Fruit fly (Drosophila melanogaster) whole organism, embryonic: ENCODE measurements around the gene Nadsyn.

Experiments used
- Ada2b ChIP-seq: fragments of 200-800 bp; sonication (Bioruptor generic); IDR thresholded peaks from 2 replicates; pipeline ENCODE4 v1.3.6; 2022; ENCODE audit warnings: missing biosample characterization, missing genetic modification characterization
- Awh ChIP-seq: fragments of 200-800 bp; sonication (Bioruptor generic); IDR thresholded peaks from 2 replicates; pipeline ENCODE4, ENCODE4 v1.3.6; 2022; ENCODE audit warnings: missing biosample characterization, missing genetic modification characterization
- BEAF-32 ChIP-seq: fragments of 200-800 bp; sonication (Bioruptor generic); optimal IDR thresholded peaks from 3 replicates; lab custom pipeline; 2017; ENCODE audit warnings: missing biosample characterization, missing genetic modification characterization, mild to moderate bottlenecking, moderate library complexity, missing genetic modification reagents
- CG10431 ChIP-seq: fragments of 200-800 bp; sonication (Bioruptor generic); optimal IDR thresholded peaks from 3 replicates; lab custom pipeline; 2018; ENCODE audit warnings: missing biosample characterization, mild to moderate bottlenecking, missing genetic modification characterization
- CG12155 ChIP-seq: fragments of 200-800 bp; sonication (Bioruptor generic); optimal IDR thresholded peaks from 3 replicates; lab custom pipeline; 2016; ENCODE audit warnings: missing biosample characterization, missing genetic modification characterization
- CG12299 ChIP-seq: fragments of 200-800 bp; sonication (Bioruptor generic); optimal IDR thresholded peaks from 2 replicates; lab custom pipeline; 2018; ENCODE audit warnings: missing biosample characterization, mild to moderate bottlenecking, missing genetic modification characterization
- CG14050 ChIP-seq: fragments of 200-800 bp; sonication (Bioruptor generic); IDR thresholded peaks from 3 replicates; pipeline ENCODE4 v1.3.6; 2022; ENCODE audit warnings: missing biosample characterization, missing genetic modification characterization
- CG15514 ChIP-seq: fragments of 200-800 bp; sonication (Bioruptor generic); optimal IDR thresholded peaks from 3 replicates; lab custom pipeline; 2017; ENCODE audit warnings: missing biosample characterization, missing genetic modification characterization, mild to moderate bottlenecking, moderate library complexity, missing genetic modification reagents
- CG16863 ChIP-seq: fragments of 200-800 bp; sonication (Bioruptor generic); optimal IDR thresholded peaks from 3 replicates; lab custom pipeline; 2016; ENCODE audit warnings: missing biosample characterization, missing genetic modification characterization
- CG17359 ChIP-seq: fragments of 200-800 bp; sonication (Bioruptor generic); optimal IDR thresholded peaks from 3 replicates; lab custom pipeline; 2018; ENCODE audit warnings: missing biosample characterization, mild to moderate bottlenecking, missing genetic modification characterization, moderate library complexity
- CG17568 ChIP-seq: fragments of 200-800 bp; sonication (Bioruptor generic); optimal IDR thresholded peaks from 2 replicates; lab custom pipeline; 2018; ENCODE audit warnings: missing biosample characterization, mild to moderate bottlenecking, missing genetic modification characterization, moderate library complexity
- CG18599 ChIP-seq: fragments of 200-800 bp; sonication (Bioruptor generic); optimal IDR thresholded peaks from 3 replicates; lab custom pipeline; 2017; ENCODE audit warnings: missing biosample characterization, missing genetic modification characterization, mild to moderate bottlenecking, moderate library complexity, missing genetic modification reagents
- CG2116 ChIP-seq: fragments of 200-800 bp; sonication (Bioruptor generic); optimal IDR thresholded peaks from 3 replicates; lab custom pipeline; 2018; ENCODE audit warnings: missing biosample characterization, mild to moderate bottlenecking, missing genetic modification characterization
- CG2129 ChIP-seq: fragments of 200-800 bp; sonication (Bioruptor generic); IDR thresholded peaks from 2 replicates; pipeline ENCODE4 v1.3.6; 2022; ENCODE audit warnings: missing biosample characterization, missing genetic modification characterization; ENCODE audit not compliant: partially characterized antibody
- CG30403 ChIP-seq: fragments of 200-800 bp; sonication (Bioruptor generic); optimal IDR thresholded peaks from 3 replicates; lab custom pipeline; 2016; ENCODE audit warnings: missing biosample characterization, missing genetic modification characterization
- CG33213 ChIP-seq: fragments of 200-800 bp; sonication (Bioruptor generic); optimal IDR thresholded peaks from 3 replicates; lab custom pipeline; 2016; ENCODE audit warnings: missing biosample characterization, missing genetic modification characterization
- CG3838 ChIP-seq: fragments of 200-800 bp; sonication (Bioruptor generic); optimal IDR thresholded peaks from 3 replicates; lab custom pipeline; 2016; ENCODE audit warnings: missing biosample characterization, missing genetic modification characterization
- CG4282 ChIP-seq: fragments of 200-800 bp; sonication (Bioruptor generic); optimal IDR thresholded peaks from 2 replicates; lab custom pipeline; 2016; ENCODE audit warnings: missing biosample characterization, missing genetic modification characterization
- CG4404 ChIP-seq: fragments of 200-800 bp; sonication (Bioruptor generic); IDR thresholded peaks from 2 replicates; pipeline ENCODE4 v1.3.6; 2022; ENCODE audit warnings: missing biosample characterization, missing genetic modification characterization
- CG4854 ChIP-seq: fragments of 200-800 bp; sonication (Bioruptor generic); optimal IDR thresholded peaks from 2 replicates; lab custom pipeline; 2016; ENCODE audit warnings: missing biosample characterization, missing genetic modification characterization, inconsistent platforms
- CG5245 ChIP-seq: fragments of 200-800 bp; sonication (Bioruptor generic); optimal IDR thresholded peaks from 3 replicates; lab custom pipeline; 2016; ENCODE audit warnings: missing biosample characterization, missing genetic modification characterization
- CG9727 ChIP-seq: fragments of 200-800 bp; sonication (Bioruptor generic); optimal IDR thresholded peaks from 3 replicates; lab custom pipeline; 2017; ENCODE audit warnings: missing biosample characterization, mild to moderate bottlenecking, missing genetic modification characterization
- CTCF ChIP-seq: fragments of 200-800 bp; sonication (Bioruptor generic); optimal IDR thresholded peaks from 2 replicates; lab custom pipeline; 2017; ENCODE audit warnings: missing biosample characterization, mild to moderate bottlenecking, missing genetic modification characterization, moderate library complexity
- D ChIP-seq, 2 experiments: fragments of 200-800 bp in 1 of 2; fragments of >200 bp in 1 of 2; sonication (Bioruptor generic) in 1 of 2; optimal IDR thresholded peaks; 2 replicates in 1 of 2; 3 replicates in 1 of 2; lab custom pipeline; 2017; ENCODE audit warnings: mild to moderate bottlenecking in 1 of 2, missing biosample characterization in 1 of 2, missing genetic modification characterization in 1 of 2, missing genetic modification reagents in 1 of 2
- D19A ChIP-seq: fragments of 200-800 bp; optimal IDR thresholded peaks from 3 replicates; lab custom pipeline; 2019; ENCODE audit warnings: missing biosample characterization, mild to moderate bottlenecking, missing genetic modification characterization, moderate library complexity
- Dref ChIP-seq: fragments of 200-800 bp; sonication (Bioruptor generic); IDR thresholded peaks from 2 replicates; pipeline ENCODE4 v1.3.6; 2022; ENCODE audit warnings: missing biosample characterization, missing genetic modification characterization
- Ets65A ChIP-seq: fragments of 200-800 bp; sonication (Bioruptor generic); peaks from one replicate; lab custom pipeline; 2016; ENCODE audit warnings: missing biosample characterization, missing genetic modification characterization
- HLH3B ChIP-seq: fragments of 200-800 bp; sonication (Bioruptor generic); IDR thresholded peaks from 2 replicates; pipeline ENCODE4 v1.3.6; 2022; ENCODE audit warnings: missing biosample characterization, missing genetic modification characterization
- Hey ChIP-seq: fragments of 200-800 bp; sonication (Bioruptor generic); optimal IDR thresholded peaks from 3 replicates; lab custom pipeline; 2018; ENCODE audit warnings: missing biosample characterization, mild to moderate bottlenecking, missing genetic modification characterization
- Hr3 ChIP-seq: fragments of 200-800 bp; sonication (Bioruptor generic); optimal IDR thresholded peaks from 3 replicates; lab custom pipeline; 2016; ENCODE audit warnings: missing biosample characterization, missing genetic modification characterization
- Hr51 ChIP-seq, 2 experiments: fragments of 200-800 bp; sonication (Bioruptor generic); optimal IDR thresholded peaks; 2 replicates in 1 of 2; 3 replicates in 1 of 2; lab custom pipeline; 2016 to 2018; ENCODE audit warnings: missing biosample characterization in 2 of 2, missing genetic modification characterization in 2 of 2, mild to moderate bottlenecking in 1 of 2, moderate library complexity in 1 of 2
- Jarid2 ChIP-seq: fragments of 200-800 bp; sonication (Bioruptor generic); optimal IDR thresholded peaks from 3 replicates; lab custom pipeline; 2017; ENCODE audit warnings: mild to moderate bottlenecking, missing biosample characterization, missing genetic modification reagents, missing genetic modification characterization
- NC2α ChIP-seq: fragments of 200-800 bp; sonication (Bioruptor generic); optimal IDR thresholded peaks from 2 replicates; lab custom pipeline; 2016; ENCODE audit warnings: missing biosample characterization, missing genetic modification characterization
- Ptx1 ChIP-seq: fragments of 200-800 bp; sonication (Bioruptor generic); IDR thresholded peaks from 2 replicates; pipeline ENCODE4 v1.3.6; 2022; ENCODE audit warnings: missing biosample characterization, missing genetic modification characterization
- Side ChIP-seq: fragments of 200-800 bp; sonication (Bioruptor generic); optimal IDR thresholded peaks from 2 replicates; lab custom pipeline; 2016; ENCODE audit warnings: missing biosample characterization, missing genetic modification characterization
- Tbp ChIP-seq: fragments of >200 bp; optimal IDR thresholded peaks from 2 replicates; lab custom pipeline; 2018; ENCODE audit warnings: missing biosample characterization, missing genetic modification characterization
- bbx ChIP-seq: fragments of 200-800 bp; sonication (Bioruptor generic); IDR thresholded peaks from 2 replicates; pipeline ENCODE4 v1.3.6; 2022; ENCODE audit warnings: missing biosample characterization, missing genetic modification characterization; ENCODE audit not compliant: partially characterized antibody
- caup ChIP-seq: fragments of 200-800 bp; sonication (Bioruptor generic); optimal IDR thresholded peaks from 3 replicates; lab custom pipeline; 2017; ENCODE audit warnings: missing biosample characterization, mild to moderate bottlenecking, missing genetic modification characterization, moderate library complexity; ENCODE audit not compliant: severe bottlenecking
- chinmo ChIP-seq: fragments of 200-800 bp; sonication (Bioruptor generic); IDR thresholded peaks from 4 replicates; pipeline ENCODE4 v1.3.6; 2022; ENCODE audit warnings: missing biosample characterization, missing genetic modification characterization; ENCODE audit not compliant: partially characterized antibody
- ci ChIP-seq: fragments of 200-800 bp; sonication (Bioruptor generic); IDR thresholded peaks from 3 replicates; pipeline ENCODE4 v1.3.6; 2022; ENCODE audit warnings: missing biosample characterization, missing genetic modification characterization
- crc ChIP-seq: fragments of 200-800 bp; sonication (Bioruptor generic); optimal IDR thresholded peaks from 2 replicates; lab custom pipeline; 2016; ENCODE audit warnings: missing biosample characterization, missing genetic modification characterization
- dpn ChIP-seq, 2 experiments: fragments of 200-800 bp; sonication (Bioruptor generic); optimal IDR thresholded peaks; 3 replicates each; lab custom pipeline; 2016; ENCODE audit warnings: missing biosample characterization in 2 of 2, missing genetic modification characterization in 2 of 2
- fru ChIP-seq: fragments of >200 bp; optimal IDR thresholded peaks from 2 replicates; lab custom pipeline; 2017
- insv ChIP-seq, 2 experiments: fragments of 200-800 bp; sonication (Bioruptor generic); optimal IDR thresholded peaks; 3 replicates each; lab custom pipeline; 2016 to 2018; ENCODE audit warnings: missing biosample characterization in 2 of 2, missing genetic modification characterization in 2 of 2
- maf-S ChIP-seq: fragments of 200-800 bp; sonication (Bioruptor generic); optimal IDR thresholded peaks from 2 replicates; lab custom pipeline; 2016; ENCODE audit warnings: missing biosample characterization, missing genetic modification characterization
- nmo ChIP-seq: fragments of 200-800 bp; sonication (Bioruptor generic); optimal IDR thresholded peaks from 2 replicates; lab custom pipeline; 2018; ENCODE audit warnings: missing biosample characterization, mild to moderate bottlenecking, missing genetic modification characterization, moderate library complexity
- pfk ChIP-seq: fragments of 200-800 bp; sonication (Bioruptor generic); optimal IDR thresholded peaks from 2 replicates; lab custom pipeline; 2018; ENCODE audit warnings: missing biosample characterization, mild to moderate bottlenecking, missing genetic modification characterization, moderate library complexity
- ranshi ChIP-seq: fragments of 200-800 bp; sonication (Bioruptor generic); IDR thresholded peaks from 2 replicates; pipeline ENCODE4 v1.3.6; 2022; ENCODE audit warnings: missing biosample characterization, missing genetic modification characterization
- run ChIP-seq: fragments of 200-800 bp; sonication (Bioruptor generic); optimal IDR thresholded peaks from 3 replicates; lab custom pipeline; 2018; ENCODE audit warnings: missing biosample characterization, mild to moderate bottlenecking, missing genetic modification characterization
- sens ChIP-seq: fragments of 200-800 bp; sonication (Bioruptor generic); peaks from one replicate; lab custom pipeline; 2016; ENCODE audit warnings: missing biosample characterization, missing genetic modification characterization
- sr ChIP-seq: fragments of 200-800 bp; sonication (Bioruptor generic); IDR thresholded peaks from 3 replicates; pipeline ENCODE4 v1.3.6; 2022; ENCODE audit warnings: missing biosample characterization, missing genetic modification characterization

The Nadsyn gene

DNA sequence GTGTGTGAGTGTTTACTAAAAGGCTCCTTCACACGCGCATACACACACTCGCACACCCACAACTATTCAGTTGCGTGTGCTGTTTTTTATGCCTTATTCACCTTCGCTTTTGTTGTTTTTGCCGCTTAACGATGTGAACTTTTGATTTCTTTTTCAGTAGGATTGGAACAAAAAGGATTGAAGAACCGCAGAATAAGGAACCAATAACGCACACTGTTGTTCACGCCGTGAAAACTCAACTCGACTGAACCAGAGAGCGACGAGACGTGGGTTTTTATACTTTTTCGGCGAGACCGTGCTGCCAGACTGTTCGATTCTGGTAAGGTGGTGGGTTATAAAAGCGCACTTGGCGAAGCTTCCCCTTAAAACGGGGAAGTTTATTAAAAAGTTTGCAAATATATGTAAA, 37.1 kb upstream of the Nadsyn start, which contains the start of gene Pdcd4 (continued):
- TF ChIP-seq HLH3B, result no peak
- peak; percentile 45 for TF ChIP-seq CG33213 (GFP tag; lab: Kevin White, UChicago)
- peak; percentile 14 for TF ChIP-seq crc
- peak; percentile 38 for TF ChIP-seq CG12299 (tag; lab: Kevin White, UChicago)
- peak; percentile 5 for TF ChIP-seq CG30403 (GFP tag; lab: Kevin White, UChicago)
- peak; percentile 8 for TF ChIP-seq CG17568 (GFP tag; lab: Kevin White, UChicago)
- peak; percentile 65; the same call in 1 of the 4 replicates for TF ChIP-seq chinmo (GFP tag; lab: Robert Waterston, UW)
- peak; percentile 95 for TF ChIP-seq Jarid2
- 0 out of 3 replicates have a peak, but pooled peaks have one; percentile 9 for TF ChIP-seq sr (GFP tag; lab: Robert Waterston, UW)
- TF ChIP-seq Side, result peak; percentile 16
- TF ChIP-seq CTCF (GFP tag; lab: Kevin White, UChicago), result no peak
- TF ChIP-seq nmo (GFP tag; lab: Kevin White, UChicago), result peak; percentile 19
- peak; percentile 66 for TF ChIP-seq CG15514 (GFP tag; lab: Kevin White, UChicago)
- TF ChIP-seq Ets65A, result peak; percentile 57
- no peak for TF ChIP-seq CG2129
- TF ChIP-seq sens (GFP tag; lab: Kevin White, UChicago), result peak; percentile 87
- no peak for TF ChIP-seq D (optimal IDR thresholded peaks at IDR 0.05; lab: Kevin White, UChicago)
- no peak for TF ChIP-seq D (GFP tag; optimal IDR thresholded peaks at IDR 0.05; lab: Kevin White, UChicago)
- TF ChIP-seq CG2116, result peak; percentile 36
- peak; percentile 41 for TF ChIP-seq NC2α (GFP tag; lab: Kevin White, UChicago)
- TF ChIP-seq CG9727 (GFP tag; lab: Kevin White, UChicago), result peak; percentile 1
- 0 out of 3 replicates have a peak, but pooled peaks have one; percentile 27 for TF ChIP-seq ci (GFP tag; lab: Robert Waterston, UW)
- TF ChIP-seq CG4854, result peak; percentile 4
- TF ChIP-seq Ptx1 (GFP tag; lab: Robert Waterston, UW), result no peak
- TF ChIP-seq CG4404, result no peak
- TF ChIP-seq insv (GFP tag; optimal IDR thresholded peaks at IDR 0.05; lab: Kevin White, UChicago), result peak in 1 of 2 experiments; percentile 1
- TF ChIP-seq Hr3, result no peak
- TF ChIP-seq Hr51 (GFP tag; optimal IDR thresholded peaks at IDR 0.05; lab: Kevin White, UChicago), result peak in 1 of 2 experiments; percentile 23
- no peak for TF ChIP-seq Dref
- no peak for TF ChIP-seq Ada2b (GFP tag; lab: Robert Waterston, UW)
- TF ChIP-seq CG16863, result peak; percentile 6
- TF ChIP-seq caup (GFP tag; lab: Kevin White, UChicago), result peak; percentile 57
- TF ChIP-seq bbx (GFP tag; lab: Robert Waterston, UW), result peak; percentile 57; the same call in 1 of the 2 replicates
- TF ChIP-seq Hey, result no peak
- TF ChIP-seq CG17359 (tag; lab: Kevin White, UChicago), result peak; percentile 25
- peak; percentile 28 for TF ChIP-seq D19A (tag; lab: Kevin White, UChicago)
- peak; percentile 44 for TF ChIP-seq CG12155 (GFP tag; lab: Kevin White, UChicago)
- TF ChIP-seq Tbp (GFP tag; lab: Kevin White, UChicago), result peak; percentile 87
- TF ChIP-seq fru, result no peak
- no peak for TF ChIP-seq ranshi (GFP tag; lab: Robert Waterston, UW)
- TF ChIP-seq Awh (GFP tag; lab: Robert Waterston, UW), result 0 out of 2 replicates have a peak, but pooled peaks have one; percentile 24
- TF ChIP-seq BEAF-32 (GFP tag; lab: Kevin White, UChicago), result peak; percentile 16
- peak in 1 of 2 experiments; percentile 7 for TF ChIP-seq dpn (GFP tag; optimal IDR thresholded peaks at IDR 0.05; lab: Kevin White, UChicago)
- TF ChIP-seq CG18599, result no peak
- peak; percentile 4 for TF ChIP-seq maf-S
- TF ChIP-seq CG14050 (GFP tag; lab: Robert Waterston, UW), result no peak
- no peak for TF ChIP-seq CG5245 (GFP tag; lab: Kevin White, UChicago)
- no peak for TF ChIP-seq CG3838 (GFP tag; lab: Kevin White, UChicago)
- no peak for TF ChIP-seq run (tag; lab: Kevin White, UChicago)
- peak; percentile 43 for TF ChIP-seq CG4282
- no peak for TF ChIP-seq CG10431 (GFP tag; lab: Kevin White, UChicago)
- peak; percentile 4 for TF ChIP-seq pfk (GFP tag; lab: Kevin White, UChicago)
